Worm (Caenorhabditis elegans): ENCODE results near the gene srg-33.

- TF ChIP-seq unc-62 (GFP tag; optimal IDR thresholded peaks at IDR 0.05) (no peak), lsy-2 (tag; optimal IDR thresholded peaks at IDR 0.05) (no peak), nhr-12 (tag; optimal IDR thresholded peaks at IDR 0.05) (no peak)
These were observed 44.4 kb upstream of the srg-33 start for ce11 chrV:8247311-8248105.
